Worm (Caenorhabditis elegans) whole organism, early embryonic: Measurements from ENCODE around the gene flcn-1.

ENCODE experiments used
- B0310.2 ChIP-seq: sonication (generic microtip); optimal IDR thresholded peaks from 2 replicates; lab custom pipeline; 2016; ENCODE audit warnings: mild to moderate bottlenecking, missing genetic modification characterization, missing compliant biosample characterization
- F13C5.2 ChIP-seq: sonication (generic microtip); optimal IDR thresholded peaks from 2 replicates; lab custom pipeline; 2017; ENCODE audit warnings: mild to moderate bottlenecking, missing genetic modification characterization, inconsistent platforms, missing compliant biosample characterization
- aly-1 ChIP-seq: sonication (generic microtip); optimal IDR thresholded peaks from 2 replicates; lab custom pipeline; 2016; ENCODE audit warnings: missing genetic modification characterization, missing compliant biosample characterization
- ama-1 ChIP-seq: fragments of 150-350 bp; optimal IDR thresholded peaks from 2 replicates; lab custom pipeline; 2014
- ceh-13 ChIP-seq: fragments of 200-800 bp; sonication (Bioruptor generic); optimal IDR thresholded peaks from 2 replicates; lab custom pipeline; 2018; ENCODE audit warnings: mild to moderate bottlenecking, missing genetic modification characterization, missing compliant biosample characterization
- ceh-36 ChIP-seq: sonication (generic microtip); optimal IDR thresholded peaks from 2 replicates; lab custom pipeline; 2016; ENCODE audit warnings: missing genetic modification characterization, inconsistent platforms, missing compliant biosample characterization
- ets-7 ChIP-seq: sonication (generic microtip); optimal IDR thresholded peaks from 2 replicates; lab custom pipeline; 2016; ENCODE audit warnings: missing genotype, missing genetic modification characterization, missing compliant biosample characterization
- flt-1 ChIP-seq: fragments of 200-800 bp; sonication (Bioruptor generic); IDR thresholded peaks from 2 replicates; pipeline ENCODE4 v1.3.6; 2022; ENCODE audit warnings: missing genetic modification characterization, missing compliant biosample characterization
- hmbx-1 ChIP-seq: sonication (generic microtip); optimal IDR thresholded peaks from 2 replicates; lab custom pipeline; 2016; ENCODE audit warnings: mild to moderate bottlenecking, missing genetic modification characterization, missing compliant biosample characterization
- hmg-4 ChIP-seq: fragments of 200-800 bp; sonication (Bioruptor generic); optimal IDR thresholded peaks from 2 replicates; lab custom pipeline; 2018; ENCODE audit warnings: mild to moderate bottlenecking, missing genetic modification characterization, missing compliant biosample characterization
- hnd-1 ChIP-seq: sonication (generic microtip); optimal IDR thresholded peaks from 2 replicates; lab custom pipeline; 2016; ENCODE audit warnings: missing genetic modification characterization, missing compliant biosample characterization
- pes-1 ChIP-seq: fragments of 200-800 bp; sonication (Bioruptor generic); IDR thresholded peaks from 2 replicates; pipeline ENCODE4 v1.3.6; 2022; ENCODE audit warnings: missing genetic modification reagents, missing genetic modification characterization, missing compliant biosample characterization
- scrt-1 ChIP-seq: fragments of 200-800 bp; sonication (Bioruptor generic); IDR thresholded peaks from 2 replicates; pipeline ENCODE4 v1.3.6; 2022; ENCODE audit warnings: missing genetic modification characterization, missing compliant biosample characterization
- sea-1 ChIP-seq: fragments of 200-800 bp; sonication (Bioruptor generic); conservative IDR thresholded peaks from 2 replicates; pipeline ENCODE4 v1.3.6; 2022; ENCODE audit warnings: missing genetic modification characterization, missing compliant biosample characterization
- tbx-11 ChIP-seq: fragments of 200-800 bp; sonication (Bioruptor generic); IDR thresholded peaks from 2 replicates; pipeline ENCODE4 v1.3.6; 2022; ENCODE audit warnings: missing genetic modification characterization, missing compliant biosample characterization
- tbx-37 ChIP-seq: fragments of 200-800 bp; sonication (Bioruptor generic); conservative IDR thresholded peaks from 2 replicates; pipeline ENCODE4 v1.3.6; 2022; ENCODE audit warnings: missing genetic modification reagents, missing genetic modification characterization, missing compliant biosample characterization
- tra-4 ChIP-seq: sonication (generic microtip); optimal IDR thresholded peaks from 2 replicates; lab custom pipeline; 2017; ENCODE audit warnings: missing genetic modification characterization, missing compliant biosample characterization

The flcn-1 gene

ce11 chrII:6926488-6926887 lies 2.1 kb upstream of the flcn-1 start:
- no peak for TF ChIP-seq ets-7 (tag; lab: Kevin White, UChicago)
- no peak for TF ChIP-seq ceh-13 (GFP tag; lab: Kevin White, UChicago)
- no peak for TF ChIP-seq flt-1 (GFP tag; lab: Robert Waterston, UW)
- TF ChIP-seq ceh-36 (tag; lab: Kevin White, UChicago): no peak
- no peak for TF ChIP-seq tra-4 (tag; lab: Kevin White, UChicago)
- TF ChIP-seq B0310.2 (tag; lab: Kevin White, UChicago): no peak
- TF ChIP-seq scrt-1 (GFP tag; lab: Robert Waterston, UW): no peak
- no peak for TF ChIP-seq hmbx-1 (tag; lab: Kevin White, UChicago)
- no peak for TF ChIP-seq aly-1 (tag; lab: Kevin White, UChicago)
- no peak for TF ChIP-seq tbx-11
- TF ChIP-seq sea-1 (GFP tag; lab: Robert Waterston, UW): no peak
- TF ChIP-seq tbx-37 (GFP tag; lab: Robert Waterston, UW): no peak
- TF ChIP-seq ama-1 (lab: Kevin White, UChicago): no peak
- no peak for TF ChIP-seq pes-1 (GFP tag; lab: Robert Waterston, UW)
- TF ChIP-seq hnd-1 (tag; lab: Kevin White, UChicago): no peak
- TF ChIP-seq F13C5.2 (tag; lab: Kevin White, UChicago): no peak
- TF ChIP-seq hmg-4 (GFP tag; lab: Kevin White, UChicago): no peak

DNA sequence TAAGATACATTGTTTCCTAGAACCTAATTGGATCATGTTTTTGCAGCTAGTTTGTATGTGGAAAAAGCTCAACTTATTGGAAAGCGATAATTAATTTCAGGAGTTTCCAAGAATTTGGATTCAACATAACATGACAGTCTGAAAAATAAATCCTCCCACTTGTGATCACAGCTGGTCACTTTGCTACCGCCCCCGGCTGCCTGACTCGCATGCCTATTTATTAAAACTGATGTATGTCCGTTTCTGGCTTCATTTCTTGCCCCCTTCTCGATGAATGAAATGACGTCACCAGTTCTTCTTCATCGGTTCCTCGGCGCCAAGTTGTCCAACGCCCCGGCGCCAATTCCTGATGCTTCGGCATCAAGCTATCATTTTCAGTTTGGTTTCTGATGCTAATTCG lies 1.5 kb upstream of the flcn-1 start:
- no peak for TF ChIP-seq tbx-11
- no peak for TF ChIP-seq tra-4 (tag; lab: Kevin White, UChicago)
- no peak for TF ChIP-seq scrt-1 (GFP tag; lab: Robert Waterston, UW)
- no peak for TF ChIP-seq ama-1 (lab: Kevin White, UChicago)
- TF ChIP-seq ets-7 (tag; lab: Kevin White, UChicago): no peak
- no peak for TF ChIP-seq F13C5.2 (tag; lab: Kevin White, UChicago)
- no peak for TF ChIP-seq tbx-37 (GFP tag; lab: Robert Waterston, UW)
- TF ChIP-seq ceh-36 (tag; lab: Kevin White, UChicago): no peak
- no peak for TF ChIP-seq aly-1 (tag; lab: Kevin White, UChicago)
- no peak for TF ChIP-seq sea-1 (GFP tag; lab: Robert Waterston, UW)
- TF ChIP-seq ceh-13 (GFP tag; lab: Kevin White, UChicago): no peak
- no peak for TF ChIP-seq hmg-4 (GFP tag; lab: Kevin White, UChicago)
- no peak for TF ChIP-seq pes-1 (GFP tag; lab: Robert Waterston, UW)
- TF ChIP-seq flt-1 (GFP tag; lab: Robert Waterston, UW): no peak
- no peak for TF ChIP-seq hnd-1 (tag; lab: Kevin White, UChicago)
- no peak for TF ChIP-seq B0310.2 (tag; lab: Kevin White, UChicago)
- no peak for TF ChIP-seq hmbx-1 (tag; lab: Kevin White, UChicago)

DNA sequence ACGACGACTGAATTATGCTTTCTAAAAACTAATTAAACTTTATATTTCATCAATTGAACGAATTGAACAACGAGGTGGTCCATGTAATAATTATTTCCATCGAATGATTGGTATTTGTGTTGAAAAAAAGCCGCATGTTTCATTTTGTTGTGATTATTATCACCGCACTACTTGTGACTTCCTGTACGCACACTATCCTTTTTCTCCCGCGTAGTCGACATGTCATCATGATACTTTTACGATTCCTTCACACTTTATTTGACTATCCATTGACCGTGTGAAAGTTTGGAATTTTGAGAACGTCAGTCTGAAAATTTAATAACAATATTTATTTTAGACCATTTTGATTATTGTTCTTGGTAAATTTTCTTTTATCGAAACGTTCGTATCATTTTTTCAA lies 960 bp upstream of the flcn-1 start, which contains the start of gene F22D3.4:
TSS of gene F22D3.4 (minus strand) at position 1 of the 400 bp plus-strand sequence.
- TF ChIP-seq ceh-36 (tag; lab: Kevin White, UChicago): no peak
- no peak for TF ChIP-seq flt-1 (GFP tag; lab: Robert Waterston, UW)
- TF ChIP-seq sea-1 (GFP tag; lab: Robert Waterston, UW): no peak
- no peak for TF ChIP-seq ceh-13 (GFP tag; lab: Kevin White, UChicago)
- no peak for TF ChIP-seq B0310.2 (tag; lab: Kevin White, UChicago)
- no peak for TF ChIP-seq aly-1 (tag; lab: Kevin White, UChicago)
- TF ChIP-seq tra-4 (tag; lab: Kevin White, UChicago): no peak

DNA sequence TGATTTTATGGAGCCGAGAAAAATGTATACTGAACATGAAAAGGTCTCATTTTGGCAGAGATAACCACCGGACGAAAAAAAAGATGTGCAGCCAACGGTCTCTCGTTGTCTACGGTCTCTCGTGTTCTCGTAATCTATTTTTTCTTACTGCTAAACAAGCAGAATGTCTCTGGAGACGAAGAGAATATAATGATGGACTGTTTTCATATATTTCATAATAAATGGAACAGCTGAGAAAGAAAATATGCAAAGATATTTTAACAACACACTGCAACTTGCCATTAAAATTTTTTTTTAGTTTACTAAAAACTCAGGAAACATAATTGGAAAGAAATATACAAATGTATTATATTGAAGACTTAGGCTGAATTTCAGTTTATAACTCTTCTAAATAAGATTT lies 1.5 kb downstream of the flcn-1 start:
- TF ChIP-seq F13C5.2 (tag; lab: Kevin White, UChicago): no peak
- no peak for TF ChIP-seq B0310.2 (tag; lab: Kevin White, UChicago)
- no peak for TF ChIP-seq tbx-37 (GFP tag; lab: Robert Waterston, UW)
- TF ChIP-seq ama-1 (lab: Kevin White, UChicago): no peak
- TF ChIP-seq scrt-1 (GFP tag; lab: Robert Waterston, UW): no peak
- TF ChIP-seq pes-1 (GFP tag; lab: Robert Waterston, UW): no peak
- no peak for TF ChIP-seq hmbx-1 (tag; lab: Kevin White, UChicago)
- no peak for TF ChIP-seq flt-1 (GFP tag; lab: Robert Waterston, UW)
- TF ChIP-seq sea-1 (GFP tag; lab: Robert Waterston, UW): no peak
- no peak for TF ChIP-seq hnd-1 (tag; lab: Kevin White, UChicago)
- no peak for TF ChIP-seq tbx-11
- TF ChIP-seq tra-4 (tag; lab: Kevin White, UChicago): no peak
- no peak for TF ChIP-seq ets-7 (tag; lab: Kevin White, UChicago)
- TF ChIP-seq ceh-36 (tag; lab: Kevin White, UChicago): no peak

DNA sequence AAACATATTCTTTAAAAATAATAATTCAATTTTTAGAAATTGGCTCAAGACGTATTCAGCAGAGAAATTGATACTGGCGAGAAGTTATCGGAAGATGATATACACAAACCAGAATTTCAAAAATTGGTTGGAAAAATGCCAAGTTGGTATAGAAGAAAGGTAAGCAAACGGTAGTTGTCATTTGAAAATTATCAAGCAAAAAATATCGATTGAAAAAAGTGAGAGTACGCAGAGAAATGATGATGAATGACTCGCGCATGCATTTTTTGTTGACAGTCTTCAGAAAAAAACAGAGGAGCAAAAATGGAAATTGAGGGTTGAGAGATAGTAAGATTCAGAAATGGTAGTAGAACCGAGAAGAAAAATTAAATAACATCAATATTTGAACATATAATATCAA lies 4.4 kb downstream of the flcn-1 start:
- TF ChIP-seq F13C5.2 (tag; lab: Kevin White, UChicago) (no peak), tbx-11 (no peak), sea-1 (GFP tag; lab: Robert Waterston, UW) (no peak), ama-1 (lab: Kevin White, UChicago) (no peak), ceh-13 (GFP tag; lab: Kevin White, UChicago) (no peak), hmbx-1 (tag; lab: Kevin White, UChicago) (no peak), tbx-37 (GFP tag; lab: Robert Waterston, UW) (no peak), flt-1 (GFP tag; lab: Robert Waterston, UW) (no peak), pes-1 (GFP tag; lab: Robert Waterston, UW) (no peak), aly-1 (tag; lab: Kevin White, UChicago) (no peak), tra-4 (tag; lab: Kevin White, UChicago) (no peak), B0310.2 (tag; lab: Kevin White, UChicago) (no peak), ets-7 (tag; lab: Kevin White, UChicago) (no peak), ceh-36 (tag; lab: Kevin White, UChicago) (no peak), hnd-1 (tag; lab: Kevin White, UChicago) (no peak)

- TF ChIP-seq ama-1 (lab: Kevin White, UChicago): no peak
- no peak for TF ChIP-seq tbx-11
- TF ChIP-seq scrt-1 (GFP tag; lab: Robert Waterston, UW): no peak
- TF ChIP-seq ets-7 (tag; lab: Kevin White, UChicago): no peak
These were observed 6.2 kb downstream of the flcn-1 start for ce11 chrII:6934729-6935128.
